Worm (Caenorhabditis elegans): ENCODE results near the gene kin-29.

ce11 chrX:2891141-2891739 is 39.0 kb upstream of the kin-29 start, which contains the start of gene B0410.3:
- no peak for TF ChIP-seq nhr-237 (tag; optimal IDR thresholded peaks at IDR 0.05)
- no peak for TF ChIP-seq pha-4 (tag; optimal IDR thresholded peaks at IDR 0.05)
- peak; percentile 22 for TF ChIP-seq ham-2 (GFP tag; optimal IDR thresholded peaks at IDR 0.05)
- no peak for TF ChIP-seq ces-1 (GFP tag; optimal IDR thresholded peaks at IDR 0.05)
- TF ChIP-seq snpc-4 (tag; optimal IDR thresholded peaks at IDR 0.05), result no peak
- no peak for TF ChIP-seq nhr-76 (tag; optimal IDR thresholded peaks at IDR 0.05)
- no peak for TF ChIP-seq ceh-43 (GFP tag; optimal IDR thresholded peaks at IDR 0.05)
- TF ChIP-seq drap-1 (GFP tag; optimal IDR thresholded peaks at IDR 0.05), result no peak
- no peak for TF ChIP-seq ztf-11 (tag; optimal IDR thresholded peaks at IDR 0.05)
- TF ChIP-seq lsy-2 (tag; optimal IDR thresholded peaks at IDR 0.05), result no peak
- TF ChIP-seq unc-39 (tag; optimal IDR thresholded peaks at IDR 0.05), result no peak
- peak; percentile 68 for TF ChIP-seq unc-62 (GFP tag; optimal IDR thresholded peaks at IDR 0.05)
- TF ChIP-seq elt-1 (tag; optimal IDR thresholded peaks at IDR 0.05; ENCODE audit: borderline replicate concordance, insufficient read depth), result no peak
